Fruit fly (Drosophila melanogaster): ENCODE results near the gene CG11842.

Gene CG11842

dm6 chr3R:29004884-29005621 is 47.4 kb upstream of the CG11842 start (continued):
- TF ChIP-seq CG7368 (GFP tag; optimal IDR thresholded peaks at IDR 0.05), result peak; percentile 16
- TF ChIP-seq CG6276 (GFP tag; optimal IDR thresholded peaks at IDR 0.05), result peak; percentile 24
- peak; percentile 53 for TF ChIP-seq Hr39 (GFP tag; optimal IDR thresholded peaks at IDR 0.05)
- TF ChIP-seq CG6792 (GFP tag; optimal IDR thresholded peaks at IDR 0.05), result peak; percentile 36
- TF ChIP-seq fd59A (GFP tag; optimal IDR thresholded peaks at IDR 0.05), result peak; percentile 2
- peak; percentile 9 for TF ChIP-seq CG8319 (GFP tag; optimal IDR thresholded peaks at IDR 0.05)
- TF ChIP-seq achi (GFP tag; optimal IDR thresholded peaks at IDR 0.05), result peak; percentile 39
- peak; percentile 10 for TF ChIP-seq CG8632 (GFP tag; optimal IDR thresholded peaks at IDR 0.05)
- TF ChIP-seq fkh (GFP tag; optimal IDR thresholded peaks at IDR 0.05), result no peak
- peak; percentile 33 for TF ChIP-seq CG11902 (GFP tag; optimal IDR thresholded peaks at IDR 0.05)
- TF ChIP-seq CG3919 (GFP tag; optimal IDR thresholded peaks at IDR 0.05), result peak; percentile 52
- peak; percentile 48 for TF ChIP-seq CG10631 (GFP tag; optimal IDR thresholded peaks at IDR 0.05)
- peak; percentile 34 for TF ChIP-seq cyc (GFP tag; optimal IDR thresholded peaks at IDR 0.05)

- TF ChIP-seq CG16779 (tag; optimal IDR thresholded peaks at IDR 0.05) (no peak), Eip75B (GFP tag; optimal IDR thresholded peaks at IDR 0.05) (no peak), CG6276 (GFP tag; optimal IDR thresholded peaks at IDR 0.05) (no peak), net (GFP tag; optimal IDR thresholded peaks at IDR 0.05) (no peak), CG34406 (GFP tag; optimal IDR thresholded peaks at IDR 0.05) (no peak), Ets21C (GFP tag; optimal IDR thresholded peaks at IDR 0.05) (no peak), Met (GFP tag; optimal IDR thresholded peaks at IDR 0.05) (no peak), fd85E (GFP tag; optimal IDR thresholded peaks at IDR 0.05) (no peak), ss (GFP tag; optimal IDR thresholded peaks at IDR 0.05) (no peak), Sox102F (GFP tag; optimal IDR thresholded peaks at IDR 0.05) (no peak)
These were observed 46.9 kb upstream of the CG11842 start for dm6 chr3R:29005622-29006018.

- TF ChIP-seq CG8632 (GFP tag; optimal IDR thresholded peaks at IDR 0.05) (no peak), CG11902 (GFP tag; optimal IDR thresholded peaks at IDR 0.05) (no peak), Eip78C (GFP tag) (peak; percentile 88), salr (GFP tag; optimal IDR thresholded peaks at IDR 0.05) (peak in 1 of 2 experiments; percentile 5), OdsH (GFP tag; optimal IDR thresholded peaks at IDR 0.05) (peak; percentile 15), dsx (GFP tag; optimal IDR thresholded peaks at IDR 0.05; ENCODE audit: poor library complexity, severe bottlenecking) (peak; percentile 46), spab (GFP tag; optimal IDR thresholded peaks at IDR 0.05) (peak; percentile 32), Sox102F (GFP tag; optimal IDR thresholded peaks at IDR 0.05) (no peak), CG6808 (GFP tag; optimal IDR thresholded peaks at IDR 0.05) (peak; percentile 47), ss (GFP tag; optimal IDR thresholded peaks at IDR 0.05) (peak; percentile 10 to 63), CG6276 (GFP tag; optimal IDR thresholded peaks at IDR 0.05) (no peak), fd59A (GFP tag; optimal IDR thresholded peaks at IDR 0.05) (peak; percentile 45), acj6 (GFP tag; optimal IDR thresholded peaks at IDR 0.05) (no peak), CG3032 (tag; optimal IDR thresholded peaks at IDR 0.05) (peak; percentile 51), Ets96B (tag; optimal IDR thresholded peaks at IDR 0.05) (peak; percentile 56), CG10631 (GFP tag; optimal IDR thresholded peaks at IDR 0.05) (peak; percentile 24), Met (GFP tag; optimal IDR thresholded peaks at IDR 0.05) (no peak), achi (GFP tag; optimal IDR thresholded peaks at IDR 0.05) (peak; percentile 1), fd85E (GFP tag; optimal IDR thresholded peaks at IDR 0.05) (no peak), Blimp-1 (GFP tag; optimal IDR thresholded peaks at IDR 0.05) (no peak), Hr39 (GFP tag; optimal IDR thresholded peaks at IDR 0.05) (no peak), svp (GFP tag) (no peak), net (GFP tag; optimal IDR thresholded peaks at IDR 0.05) (no peak), CG10669 (GFP tag; optimal IDR thresholded peaks at IDR 0.05) (peak; percentile 47), CG32006 (GFP tag; optimal IDR thresholded peaks at IDR 0.05) (peak; percentile 23)
These were observed 41.3 kb upstream of the CG11842 start for dm6 chr3R:29011144-29011543.

Data from whole organism, prepupa.